Fruit fly (Drosophila melanogaster) whole organism, pupa: ENCODE results near the gene prt.

ENCODE experiments used
- CG17806 ChIP-seq: fragments of 200-800 bp; sonication (Bioruptor generic); optimal IDR thresholded peaks from 2 replicates; lab custom pipeline; 2018; ENCODE audit warnings: missing biosample characterization, mild to moderate bottlenecking, missing genetic modification characterization, moderate library complexity
- CG32121 ChIP-seq: fragments of 200-800 bp; sonication (Bioruptor generic); IDR thresholded peaks from 2 replicates; pipeline ENCODE4 v1.3.6; 2022; ENCODE audit warnings: missing biosample characterization, missing genetic modification characterization

dm6 chr3R:23669401-23670216 lies 29.2 kb downstream of the prt start, which contains the start of gene CG31145:
- peak; percentile 99 for TF ChIP-seq CG32121
- TF ChIP-seq CG17806 (tag; lab: Kevin White, UChicago) = peak; percentile 99
